Worm (Caenorhabditis elegans) whole organism, late embryonic: ENCODE measurements around the gene srg-10.

Experiments used
- che-1 ChIP-seq: sonication (generic microtip); optimal IDR thresholded peaks from 2 replicates; lab custom pipeline; 2016; ENCODE audit warnings: mild to moderate bottlenecking, missing genetic modification characterization, missing compliant biosample characterization
- elt-2 ChIP-seq: sonication (generic microtip); optimal IDR thresholded peaks from 2 replicates; lab custom pipeline; 2016; ENCODE audit warnings: missing genetic modification reagents, missing genetic modification characterization, missing compliant biosample characterization
- eyg-1 ChIP-seq: sonication (generic microtip); optimal IDR thresholded peaks from 2 replicates; lab custom pipeline; 2016; ENCODE audit warnings: missing genotype, missing genetic modification characterization, missing compliant biosample characterization
- hlh-30 ChIP-seq: sonication (generic microtip); optimal IDR thresholded peaks from 2 replicates; lab custom pipeline; 2017; ENCODE audit warnings: antibody characterized with exemption, missing genetic modification characterization, missing compliant biosample characterization; ENCODE audit not compliant: insufficient read depth
- nhr-11 ChIP-seq: fragments of 150-350 bp; optimal IDR thresholded peaks from 2 replicates; lab custom pipeline; 2014; ENCODE audit warnings: missing biosample characterization, missing genetic modification characterization
- npax-4 ChIP-seq: sonication (generic microtip); optimal IDR thresholded peaks from 2 replicates; lab custom pipeline; 2016; ENCODE audit warnings: missing genetic modification characterization, missing compliant biosample characterization
- pax-1 ChIP-seq: fragments of 150-350 bp; optimal IDR thresholded peaks from 2 replicates; lab custom pipeline; 2014; ENCODE audit warnings: missing biosample characterization, missing genetic modification characterization
- pqm-1 ChIP-seq: sonication (generic microtip); optimal IDR thresholded peaks from 2 replicates; lab custom pipeline; 2016; ENCODE audit warnings: missing genetic modification characterization, missing compliant biosample characterization
- rnt-1 ChIP-seq: sonication (generic microtip); optimal IDR thresholded peaks from 2 replicates; lab custom pipeline; 2016; ENCODE audit warnings: missing genetic modification characterization, missing compliant biosample characterization

DNA sequence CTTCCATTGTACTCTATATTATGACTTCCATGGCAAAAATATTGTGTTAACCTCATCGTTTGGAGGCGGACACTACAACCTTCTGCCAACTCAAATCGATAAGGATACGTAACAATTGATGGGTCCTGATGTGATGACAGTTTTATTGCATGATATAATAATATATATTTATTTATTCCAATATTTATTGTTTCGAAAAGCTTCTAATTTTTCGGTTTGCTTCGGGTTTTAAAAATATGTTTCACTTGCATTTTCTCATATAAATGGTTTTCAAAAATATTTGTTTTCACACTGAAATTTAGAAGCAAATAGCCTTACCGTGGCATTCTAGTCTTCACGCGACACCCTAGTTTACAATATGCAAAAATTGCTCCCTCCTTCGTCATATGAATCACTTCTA, 29.1 kb downstream of the srg-10 start, which contains the start of gene T04A8.13:
- TF ChIP-seq elt-2 (tag; lab: Kevin White, UChicago) (no peak), pqm-1 (no peak), nhr-11 (no peak), eyg-1 (tag; lab: Kevin White, UChicago) (no peak), hlh-30 (tag; lab: Kevin White, UChicago) (no peak), npax-4 (no peak), rnt-1 (tag; lab: Kevin White, UChicago) (no peak), pax-1 (tag; lab: Kevin White, UChicago) (no peak), che-1 (no peak)
